Worm (Caenorhabditis elegans) whole organism, late embryonic: ENCODE results near the gene F16B4.4.

Source experiments
- C38D4.7 ChIP-seq: fragments of 200-800 bp; sonication (Bioruptor generic); optimal IDR thresholded peaks from 2 replicates; lab custom pipeline; 2018; ENCODE audit warnings: mild to moderate bottlenecking, missing genetic modification characterization, moderate library complexity, missing compliant biosample characterization
- K02D7.2 ChIP-seq: sonication (generic microtip); optimal IDR thresholded peaks from 2 replicates; lab custom pipeline; 2017; ENCODE audit warnings: mild to moderate bottlenecking, missing genetic modification characterization, missing compliant biosample characterization
- Y22D7AL.16 ChIP-seq: sonication (generic microtip); optimal IDR thresholded peaks from 2 replicates; lab custom pipeline; 2016; ENCODE audit warnings: missing genetic modification characterization, missing compliant biosample characterization
- ama-1 ChIP-seq: fragments of 150-350 bp; optimal IDR thresholded peaks from 2 replicates; lab custom pipeline; 2014
- ceh-14 ChIP-seq: sonication (generic microtip); optimal IDR thresholded peaks from 2 replicates; lab custom pipeline; 2016; ENCODE audit warnings: missing genotype, missing genetic modification characterization, missing compliant biosample characterization
- ceh-30 ChIP-seq: fragments of 150-350 bp; optimal IDR thresholded peaks from 2 replicates; lab custom pipeline; 2014; ENCODE audit warnings: missing biosample characterization, missing genetic modification characterization
- ceh-31 ChIP-seq: sonication (generic microtip); optimal IDR thresholded peaks from 2 replicates; lab custom pipeline; 2016; ENCODE audit warnings: missing genetic modification characterization, missing compliant biosample characterization
- ceh-34 ChIP-seq: sonication (generic microtip); optimal IDR thresholded peaks from 2 replicates; lab custom pipeline; 2016; ENCODE audit warnings: mild to moderate bottlenecking, missing genetic modification characterization, missing compliant biosample characterization
- ceh-45 ChIP-seq: fragments of 200-800 bp; sonication (Bioruptor generic); IDR thresholded peaks from 2 replicates; pipeline ENCODE4 v1.3.6; 2022; ENCODE audit warnings: missing genetic modification reagents, missing genetic modification characterization, missing compliant biosample characterization
- ceh-9 ChIP-seq: sonication (generic microtip); optimal IDR thresholded peaks from 2 replicates; lab custom pipeline; 2016; ENCODE audit warnings: mild to moderate bottlenecking, missing genetic modification characterization, inconsistent platforms, missing compliant biosample characterization
- che-1 ChIP-seq: sonication (generic microtip); optimal IDR thresholded peaks from 2 replicates; lab custom pipeline; 2016; ENCODE audit warnings: mild to moderate bottlenecking, missing genetic modification characterization, missing compliant biosample characterization
- dmd-4 ChIP-seq: sonication (generic microtip); optimal IDR thresholded peaks from 2 replicates; lab custom pipeline; 2016; ENCODE audit warnings: borderline replicate concordance, missing genetic modification characterization, missing compliant biosample characterization
- elt-2 ChIP-seq: sonication (generic microtip); optimal IDR thresholded peaks from 2 replicates; lab custom pipeline; 2016; ENCODE audit warnings: missing genetic modification reagents, missing genetic modification characterization, missing compliant biosample characterization
- elt-4 ChIP-seq: sonication (generic microtip); optimal IDR thresholded peaks from 2 replicates; lab custom pipeline; 2016; ENCODE audit warnings: missing genetic modification characterization, missing compliant biosample characterization
- ets-4 ChIP-seq: sonication (generic microtip); optimal IDR thresholded peaks from 2 replicates; lab custom pipeline; 2016; ENCODE audit warnings: missing genetic modification characterization, missing compliant biosample characterization
- fkh-10 ChIP-seq: fragments of 150-350 bp; optimal IDR thresholded peaks from 2 replicates; lab custom pipeline; 2014; ENCODE audit warnings: missing biosample characterization, missing genetic modification reagents, missing genetic modification characterization
- fkh-6 ChIP-seq: sonication (generic microtip); optimal IDR thresholded peaks from 2 replicates; lab custom pipeline; 2016; ENCODE audit warnings: missing genetic modification characterization, missing compliant biosample characterization
- gmeb-2 ChIP-seq: sonication (generic microtip); optimal IDR thresholded peaks from 2 replicates; lab custom pipeline; 2016; ENCODE audit warnings: missing genetic modification characterization, inconsistent platforms, missing compliant biosample characterization
- hlh-6 ChIP-seq: sonication (generic microtip); optimal IDR thresholded peaks from 2 replicates; lab custom pipeline; 2016; ENCODE audit warnings: missing genotype, missing genetic modification characterization, missing compliant biosample characterization
- lim-6 ChIP-seq: sonication (generic microtip); optimal IDR thresholded peaks from 2 replicates; lab custom pipeline; 2016; ENCODE audit warnings: missing genetic modification characterization, missing compliant biosample characterization
- madf-2 ChIP-seq: sonication (generic microtip); optimal IDR thresholded peaks from 2 replicates; lab custom pipeline; 2017; ENCODE audit warnings: missing genetic modification characterization, missing compliant biosample characterization
- nfya-1 ChIP-seq: sonication (generic microtip); optimal IDR thresholded peaks from 2 replicates; lab custom pipeline; 2017; ENCODE audit warnings: missing genetic modification characterization, mild to moderate bottlenecking, missing compliant biosample characterization, antibody characterized with exemption, moderate library complexity
- nhr-11 ChIP-seq: fragments of 150-350 bp; optimal IDR thresholded peaks from 2 replicates; lab custom pipeline; 2014; ENCODE audit warnings: missing biosample characterization, missing genetic modification characterization
- npax-4 ChIP-seq: sonication (generic microtip); optimal IDR thresholded peaks from 2 replicates; lab custom pipeline; 2016; ENCODE audit warnings: missing genetic modification characterization, missing compliant biosample characterization
- odd-2 ChIP-seq: sonication (generic microtip); optimal IDR thresholded peaks from 2 replicates; lab custom pipeline; 2017; ENCODE audit warnings: antibody characterized with exemption, mild to moderate bottlenecking, missing genetic modification characterization, missing compliant biosample characterization
- pag-3 ChIP-seq: sonication (generic microtip); optimal IDR thresholded peaks from 2 replicates; lab custom pipeline; 2016; ENCODE audit warnings: missing compliant biosample characterization, missing genetic modification characterization, borderline replicate concordance
- pha-2 ChIP-seq: sonication (generic microtip); optimal IDR thresholded peaks from 2 replicates; lab custom pipeline; 2017; ENCODE audit warnings: mild to moderate bottlenecking, missing genetic modification characterization, missing compliant biosample characterization
- pha-4 ChIP-seq: fragments of 150-350 bp; optimal IDR thresholded peaks from 2 replicates; lab custom pipeline; 2018; ENCODE audit warnings: missing biosample characterization, missing genetic modification reagents, missing genetic modification characterization
- pqm-1 ChIP-seq: sonication (generic microtip); optimal IDR thresholded peaks from 2 replicates; lab custom pipeline; 2016; ENCODE audit warnings: missing genetic modification characterization, missing compliant biosample characterization
- pros-1 ChIP-seq: fragments of 150-350 bp; optimal IDR thresholded peaks from 2 replicates; lab custom pipeline; 2014; ENCODE audit warnings: missing biosample characterization, missing genetic modification reagents, missing genetic modification characterization
- ref-2 ChIP-seq: sonication (generic microtip); optimal IDR thresholded peaks from 2 replicates; lab custom pipeline; 2016; ENCODE audit warnings: missing genetic modification characterization, missing compliant biosample characterization
- rnt-1 ChIP-seq: sonication (generic microtip); optimal IDR thresholded peaks from 2 replicates; lab custom pipeline; 2016; ENCODE audit warnings: missing genetic modification characterization, missing compliant biosample characterization
- sdc-2 ChIP-seq: sonication (generic microtip); optimal IDR thresholded peaks from 2 replicates; lab custom pipeline; 2016; ENCODE audit warnings: missing genotype, missing genetic modification characterization, missing compliant biosample characterization
- syd-9 ChIP-seq: sonication (generic microtip); optimal IDR thresholded peaks from 2 replicates; lab custom pipeline; 2016; ENCODE audit warnings: mild to moderate bottlenecking, missing genetic modification characterization, moderate library complexity, missing compliant biosample characterization
- tbx-2 ChIP-seq: sonication (generic microtip); optimal IDR thresholded peaks from 2 replicates; lab custom pipeline; 2016; ENCODE audit warnings: missing genetic modification characterization, missing compliant biosample characterization
- tbx-7 ChIP-seq: sonication (generic microtip); optimal IDR thresholded peaks from 2 replicates; lab custom pipeline; 2016; ENCODE audit warnings: missing genotype, missing genetic modification characterization, missing compliant biosample characterization
- ttx-3 ChIP-seq: sonication (generic microtip); optimal IDR thresholded peaks from 2 replicates; lab custom pipeline; 2016; ENCODE audit warnings: missing genetic modification reagents, missing genetic modification characterization, missing compliant biosample characterization
- zip-5 ChIP-seq: sonication (generic microtip); optimal IDR thresholded peaks from 2 replicates; lab custom pipeline; 2016; ENCODE audit warnings: missing genetic modification characterization, missing compliant biosample characterization

F16B4.4 gene

DNA sequence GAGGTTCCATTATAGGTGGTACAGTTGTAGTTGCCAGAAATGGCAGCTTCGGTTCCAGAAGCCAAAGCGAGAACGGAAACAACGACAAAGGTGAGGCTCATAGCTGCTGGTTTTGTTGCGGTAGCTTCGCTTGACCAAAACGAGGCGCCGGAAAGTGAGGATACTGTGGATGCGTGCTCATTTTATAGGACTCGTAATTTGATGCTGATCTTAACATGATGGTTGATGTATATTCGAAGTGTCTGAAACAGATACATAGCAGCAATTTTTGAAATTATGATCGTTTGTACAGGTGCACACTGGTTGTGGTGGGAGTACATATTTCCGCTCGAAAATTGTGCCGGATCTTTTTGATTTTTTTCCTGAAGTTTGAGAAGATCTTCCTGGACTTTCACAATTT, 37.3 kb downstream of the F16B4.4 start, which contains the start of gene Y46H3D.8:
Gene Y46H3D.8 (minus strand): TSS at position 101 of the 400 bp plus-strand sequence.
- no peak for TF ChIP-seq dmd-4 (tag; lab: Kevin White, UChicago)
- TF ChIP-seq madf-2: no peak
- no peak for TF ChIP-seq elt-4 (tag; lab: Kevin White, UChicago)
- no peak for TF ChIP-seq nfya-1 (tag; lab: Kevin White, UChicago)
- no peak for TF ChIP-seq ceh-45 (GFP tag; lab: Robert Waterston, UW)
- no peak for TF ChIP-seq ttx-3 (tag; lab: Kevin White, UChicago)
- TF ChIP-seq pha-4: no peak
- TF ChIP-seq npax-4 (tag; lab: Kevin White, UChicago): no peak
- TF ChIP-seq ceh-30 (tag; lab: Kevin White, UChicago): no peak
- no peak for TF ChIP-seq che-1 (tag; lab: Kevin White, UChicago)
- TF ChIP-seq ceh-14 (tag; lab: Kevin White, UChicago): no peak
- TF ChIP-seq ceh-9: no peak
- TF ChIP-seq pros-1 (tag; lab: Kevin White, UChicago): no peak

DNA sequence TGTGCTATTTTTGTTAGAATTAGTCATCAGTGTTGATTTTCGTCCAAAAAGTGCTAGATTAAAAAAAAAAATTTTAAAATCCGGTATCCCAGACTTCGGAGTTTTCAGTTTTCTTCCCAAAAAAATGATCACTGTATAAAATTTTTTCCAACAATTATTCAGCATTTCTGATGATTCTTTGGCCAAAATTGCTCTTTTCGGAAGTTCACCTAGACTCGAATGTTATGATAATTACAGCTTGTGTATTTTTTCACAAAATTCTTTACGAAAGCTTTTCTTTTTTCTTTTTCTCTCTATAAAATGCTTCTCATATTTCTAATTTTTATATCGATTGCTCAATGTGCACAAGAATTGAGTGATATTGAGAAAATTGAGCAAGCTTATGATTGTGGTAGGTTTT, 37.9 kb downstream of the F16B4.4 start, which contains the start of gene irld-17:
Gene irld-17 (plus strand): TSS at position 301 of the 400 bp plus-strand sequence.
- TF ChIP-seq zip-5 (tag; lab: Kevin White, UChicago) (no peak), tbx-7 (tag; lab: Kevin White, UChicago) (no peak), fkh-6 (tag; lab: Kevin White, UChicago) (no peak), pqm-1 (tag; lab: Kevin White, UChicago) (no peak), elt-4 (tag; lab: Kevin White, UChicago) (no peak), pha-2 (no peak), sdc-2 (tag; lab: Kevin White, UChicago) (no peak), ceh-14 (tag; lab: Kevin White, UChicago) (no peak), K02D7.2 (tag; lab: Kevin White, UChicago) (no peak), ceh-34 (tag; lab: Kevin White, UChicago) (no peak), C38D4.7 (GFP tag; lab: Kevin White, UChicago) (no peak), ceh-9 (no peak), pag-3 (tag; lab: Kevin White, UChicago) (no peak), Y22D7AL.16 (tag; lab: Kevin White, UChicago) (no peak)

ce11 chrV:1635859-1636258, 42.0 kb downstream of the F16B4.4 start, which contains the start of gene str-222:
TSS of gene str-222 (plus strand) at chrV:1636159.
- TF ChIP-seq nhr-11 (tag; lab: Kevin White, UChicago): no peak
- TF ChIP-seq ttx-3 (tag; lab: Kevin White, UChicago): no peak
- TF ChIP-seq ceh-31: no peak
- no peak for TF ChIP-seq ceh-34 (tag; lab: Kevin White, UChicago)
- no peak for TF ChIP-seq elt-2 (tag; lab: Kevin White, UChicago)
- TF ChIP-seq syd-9: no peak
- TF ChIP-seq elt-4 (tag; lab: Kevin White, UChicago): no peak
- no peak for TF ChIP-seq ama-1
- no peak for TF ChIP-seq pha-2
- TF ChIP-seq tbx-2 (tag; lab: Kevin White, UChicago): no peak
- no peak for TF ChIP-seq ceh-30 (tag; lab: Kevin White, UChicago)

DNA sequence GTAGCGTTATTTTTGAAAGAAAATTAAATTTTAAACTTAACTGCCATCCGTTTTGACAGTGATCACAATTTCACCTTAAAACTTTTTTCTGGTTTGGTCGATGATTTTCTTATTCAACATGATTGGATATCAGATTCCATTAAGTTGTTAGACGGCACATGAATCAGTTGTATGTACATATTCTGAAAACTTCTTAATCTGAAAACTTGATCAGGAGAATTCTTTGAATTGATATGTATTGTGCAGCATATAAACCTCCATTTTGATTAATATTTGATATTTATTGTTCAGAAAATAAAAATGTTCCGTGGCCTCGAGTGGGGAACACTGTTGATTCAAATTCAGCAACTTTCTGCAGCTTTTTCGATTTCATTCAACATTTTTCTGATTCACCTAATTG, 46.2 kb downstream of the F16B4.4 start, which contains the start of gene str-221:
Gene str-221 (plus strand): TSS at position 301 of the 400 bp plus-strand sequence.
- TF ChIP-seq rnt-1: no peak
- TF ChIP-seq sdc-2 (tag; lab: Kevin White, UChicago): no peak
- TF ChIP-seq ets-4: no peak
- no peak for TF ChIP-seq gmeb-2 (tag; lab: Kevin White, UChicago)
- TF ChIP-seq ceh-14 (tag; lab: Kevin White, UChicago): no peak
- TF ChIP-seq ref-2 (tag; lab: Kevin White, UChicago): no peak
- no peak for TF ChIP-seq hlh-6 (tag; lab: Kevin White, UChicago)
- TF ChIP-seq fkh-10 (GFP tag; lab: Kevin White, UChicago): no peak
- TF ChIP-seq lim-6 (tag; lab: Kevin White, UChicago): no peak
- TF ChIP-seq odd-2 (tag; lab: Kevin White, UChicago): no peak
- TF ChIP-seq, all 69 proteins: peak for 0
